Fruit fly (Drosophila melanogaster) whole organism, embryonic: ENCODE data around the gene CG18213.

Experiments used
- Antp ChIP-seq: fragments of 200-800 bp; sonication (Bioruptor generic); optimal IDR thresholded peaks from 3 replicates; lab custom pipeline; 2016; ENCODE audit warnings: missing biosample characterization, missing genetic modification characterization
- Awh ChIP-seq: fragments of 200-800 bp; sonication (Bioruptor generic); IDR thresholded peaks from 2 replicates; pipeline ENCODE4, ENCODE4 v1.3.6; 2022; ENCODE audit warnings: missing biosample characterization, missing genetic modification characterization
- Bdp1 ChIP-seq: fragments of 200-800 bp; sonication (Bioruptor generic); optimal IDR thresholded peaks from 3 replicates; lab custom pipeline; 2016; ENCODE audit warnings: missing biosample characterization, missing genetic modification characterization
- Blimp-1 ChIP-seq: fragments of 200-800 bp; sonication (Bioruptor generic); optimal IDR thresholded peaks from 3 replicates; lab custom pipeline; 2018; ENCODE audit warnings: missing biosample characterization, missing genetic modification characterization, mild to moderate bottlenecking, moderate library complexity, missing genetic modification reagents
- Bteb2 ChIP-seq: fragments of 200-800 bp; sonication (Bioruptor generic); optimal IDR thresholded peaks from 2 replicates; lab custom pipeline; 2016; ENCODE audit warnings: missing biosample characterization, missing genetic modification characterization
- CG10267 ChIP-seq: fragments of 200-800 bp; sonication (Bioruptor generic); optimal IDR thresholded peaks from 2 replicates; lab custom pipeline; 2018; ENCODE audit warnings: missing biosample characterization, mild to moderate bottlenecking, missing genetic modification characterization, moderate library complexity
- CG10366 ChIP-seq: fragments of 200-800 bp; sonication (Bioruptor generic); IDR thresholded peaks from 2 replicates; pipeline ENCODE4 v1.3.6; 2022; ENCODE audit warnings: missing biosample characterization, missing genetic modification characterization
- CG10543 ChIP-seq: fragments of 200-800 bp; sonication (Bioruptor generic); optimal IDR thresholded peaks from 3 replicates; lab custom pipeline; 2017; ENCODE audit warnings: missing biosample characterization, mild to moderate bottlenecking, missing genetic modification characterization, moderate library complexity
- CG12236 ChIP-seq: fragments of 200-800 bp; sonication (Bioruptor generic); optimal IDR thresholded peaks from 2 replicates; lab custom pipeline; 2016; ENCODE audit warnings: missing biosample characterization, missing genetic modification characterization
- CG1603 ChIP-seq: fragments of 200-800 bp; sonication (Bioruptor generic); optimal IDR thresholded peaks from 2 replicates; lab custom pipeline; 2019; ENCODE audit warnings: missing biosample characterization, mild to moderate bottlenecking, missing genetic modification characterization, moderate library complexity
- CG2889 ChIP-seq: fragments of 200-800 bp; sonication (Bioruptor generic); IDR thresholded peaks from 3 replicates; pipeline ENCODE4 v1.3.6; 2022; ENCODE audit warnings: missing biosample characterization, missing genetic modification characterization
- CG31441 ChIP-seq: fragments of 200-800 bp; sonication (Bioruptor generic); IDR thresholded peaks from 2 replicates; pipeline ENCODE4 v1.3.6; 2022; ENCODE audit warnings: missing biosample characterization, missing genetic modification characterization
- CG3163 ChIP-seq: fragments of 200-800 bp; sonication (Bioruptor generic); optimal IDR thresholded peaks from 3 replicates; lab custom pipeline; 2016; ENCODE audit warnings: missing biosample characterization, missing genetic modification characterization
- CG3407 ChIP-seq: fragments of 200-800 bp; sonication (Bioruptor generic); optimal IDR thresholded peaks from 2 replicates; lab custom pipeline; 2018; ENCODE audit warnings: missing biosample characterization, mild to moderate bottlenecking, missing genetic modification characterization
- CG42726 ChIP-seq: fragments of 200-800 bp; sonication (Bioruptor generic); IDR thresholded peaks from 2 replicates; pipeline ENCODE4 v1.3.6; 2022; ENCODE audit warnings: missing biosample characterization, missing genetic modification characterization; ENCODE audit not compliant: partially characterized antibody
- CG4360 ChIP-seq: fragments of 200-800 bp; sonication (Bioruptor generic); IDR thresholded peaks from 2 replicates; pipeline ENCODE4 v1.3.6; 2022; ENCODE audit warnings: missing biosample characterization, missing genetic modification characterization
- CG6175 ChIP-seq: fragments of 200-800 bp; sonication (Bioruptor generic); IDR thresholded peaks from 3 replicates; pipeline ENCODE4 v1.3.6; 2022; ENCODE audit warnings: missing biosample characterization, missing genetic modification characterization
- CG6813 ChIP-seq: fragments of 200-800 bp; sonication (Bioruptor generic); optimal IDR thresholded peaks from 2 replicates; lab custom pipeline; 2017; ENCODE audit warnings: missing biosample characterization, missing genetic modification characterization, mild to moderate bottlenecking, moderate library complexity, missing genetic modification reagents
- CG7987 ChIP-seq: fragments of 200-800 bp; sonication (Bioruptor generic); optimal IDR thresholded peaks from 2 replicates; lab custom pipeline; 2018; ENCODE audit warnings: missing biosample characterization, mild to moderate bottlenecking, missing genetic modification characterization, moderate library complexity
- CG8388 ChIP-seq: fragments of 200-800 bp; sonication (Bioruptor generic); optimal IDR thresholded peaks from 2 replicates; lab custom pipeline; 2019; ENCODE audit warnings: missing biosample characterization, mild to moderate bottlenecking, missing genetic modification characterization, moderate library complexity
- CG9437 ChIP-seq: fragments of 200-800 bp; sonication (Bioruptor generic); optimal IDR thresholded peaks from 2 replicates; lab custom pipeline; 2018; ENCODE audit warnings: missing biosample characterization, mild to moderate bottlenecking, missing genetic modification characterization
- Dll ChIP-seq: fragments of 200-800 bp; sonication (Bioruptor generic); IDR thresholded peaks from 4 replicates; pipeline ENCODE4 v1.3.6; 2022; ENCODE audit warnings: missing biosample characterization, missing genetic modification characterization; ENCODE audit not compliant: partially characterized antibody
- Gsc ChIP-seq: fragments of 200-800 bp; sonication (Bioruptor generic); IDR thresholded peaks from 2 replicates; pipeline ENCODE4 v1.3.6; 2022; ENCODE audit warnings: missing biosample characterization, missing genetic modification characterization
- Hr51 ChIP-seq, 2 experiments: fragments of 200-800 bp; sonication (Bioruptor generic); optimal IDR thresholded peaks; 2 replicates in 1 of 2; 3 replicates in 1 of 2; lab custom pipeline; 2016 to 2018; ENCODE audit warnings: missing biosample characterization in 2 of 2, missing genetic modification characterization in 2 of 2, mild to moderate bottlenecking in 1 of 2, moderate library complexity in 1 of 2
- MESR4 ChIP-seq: fragments of 200-800 bp; sonication (Bioruptor generic); optimal IDR thresholded peaks from 2 replicates; lab custom pipeline; 2018; ENCODE audit warnings: missing biosample characterization, mild to moderate bottlenecking, missing genetic modification characterization, moderate library complexity
- NC2α ChIP-seq: fragments of 200-800 bp; sonication (Bioruptor generic); optimal IDR thresholded peaks from 2 replicates; lab custom pipeline; 2016; ENCODE audit warnings: missing biosample characterization, missing genetic modification characterization
- Oaz ChIP-seq: fragments of 200-800 bp; sonication (Bioruptor generic); IDR thresholded peaks from 2 replicates; pipeline ENCODE4 v1.3.6; 2022; ENCODE audit warnings: missing biosample characterization, missing genetic modification characterization
- Ravus ChIP-seq: fragments of 200-800 bp; sonication (Bioruptor generic); IDR thresholded peaks from 2 replicates; pipeline ENCODE4 v1.3.6; 2022; ENCODE audit warnings: missing biosample characterization, missing genetic modification characterization
- Scr ChIP-seq: fragments of 200-800 bp; sonication (Bioruptor generic); IDR thresholded peaks from 2 replicates; pipeline ENCODE4 v1.3.6; 2022; ENCODE audit warnings: missing biosample characterization, missing genetic modification characterization; ENCODE audit not compliant: partially characterized antibody
- Trl ChIP-seq, 3 experiments: fragments of >200 bp in 2 of 3; fragments of 200-800 bp in 1 of 3; sonication (Bioruptor generic) in 1 of 3; optimal IDR thresholded peaks; 2 replicates in 1 of 3; 3 replicates in 2 of 3; lab custom pipeline; 2016 to 2017; ENCODE audit warnings: missing biosample characterization in 1 of 3, missing genetic modification characterization in 1 of 3
- abd-A ChIP-seq: fragments of 200-800 bp; sonication (Bioruptor generic); optimal IDR thresholded peaks from 3 replicates; lab custom pipeline; 2019; ENCODE audit warnings: missing biosample characterization, mild to moderate bottlenecking, missing genetic modification characterization, moderate library complexity
- ac ChIP-seq: fragments of 200-800 bp; sonication (Bioruptor generic); optimal IDR thresholded peaks from 3 replicates; lab custom pipeline; 2017; ENCODE audit warnings: missing biosample characterization, mild to moderate bottlenecking, missing genetic modification characterization
- az2 ChIP-seq: fragments of 200-800 bp; sonication (Bioruptor generic); optimal IDR thresholded peaks from 3 replicates; lab custom pipeline; 2016; ENCODE audit warnings: missing biosample characterization, missing genetic modification characterization
- corto ChIP-seq: fragments of 200-800 bp; sonication (Bioruptor generic); optimal IDR thresholded peaks from 2 replicates; lab custom pipeline; 2016; ENCODE audit warnings: missing biosample characterization, mild to moderate bottlenecking, missing genetic modification characterization, moderate library complexity
- eve ChIP-seq, 2 experiments: fragments of >200 bp; optimal IDR thresholded peaks; 2 replicates each; lab custom pipeline; 2017; ENCODE audit warnings: missing biosample characterization in 2 of 2, missing genetic modification characterization in 2 of 2
- fd96Cb ChIP-seq: fragments of 200-800 bp; sonication (Bioruptor generic); optimal IDR thresholded peaks from 2 replicates; lab custom pipeline; 2018; ENCODE audit warnings: missing biosample characterization, mild to moderate bottlenecking, missing genetic modification characterization, moderate library complexity
- h ChIP-seq: fragments of >200 bp; optimal IDR thresholded peaks from 2 replicates; lab custom pipeline; 2017
- lola ChIP-seq, 3 experiments: fragments of >200 bp in 2 of 3; fragments of 200-800 bp in 1 of 3; sonication (Bioruptor generic) in 1 of 3; optimal IDR thresholded peaks; 2 replicates each; lab custom pipeline; 2017 to 2019; ENCODE audit warnings: missing biosample characterization in 3 of 3, missing genetic modification characterization in 3 of 3, mild to moderate bottlenecking in 1 of 3, moderate library complexity in 1 of 3
- mam ChIP-seq: fragments of 200-800 bp; sonication (Bioruptor generic); optimal IDR thresholded peaks from 3 replicates; lab custom pipeline; 2016; ENCODE audit warnings: missing biosample characterization, missing genetic modification characterization
- p53 ChIP-seq: fragments of 200-800 bp; sonication (Bioruptor generic); optimal IDR thresholded peaks from 2 replicates; lab custom pipeline; 2016; ENCODE audit warnings: missing biosample characterization, missing genetic modification characterization
- pho ChIP-seq: fragments of 200-800 bp; sonication (Bioruptor generic); optimal IDR thresholded peaks from 2 replicates; lab custom pipeline; 2016; ENCODE audit warnings: missing biosample characterization, missing genetic modification characterization
- pzg ChIP-seq: fragments of 200-800 bp; sonication (Bioruptor generic); optimal IDR thresholded peaks from 3 replicates; lab custom pipeline; 2018; ENCODE audit warnings: missing biosample characterization, mild to moderate bottlenecking, missing genetic modification characterization, moderate library complexity
- sc ChIP-seq, 3 experiments: fragments of >200 bp in 2 of 3; fragments of 200-800 bp in 1 of 3; sonication (Bioruptor generic) in 1 of 3; optimal IDR thresholded peaks; 2 replicates in 2 of 3; 3 replicates in 1 of 3; lab custom pipeline; 2017; ENCODE audit warnings: mild to moderate bottlenecking in 1 of 3, missing biosample characterization in 1 of 3, missing genetic modification characterization in 1 of 3, missing genetic modification reagents in 1 of 3
- sim ChIP-seq: fragments of 200-800 bp; sonication (Bioruptor generic); IDR thresholded peaks from 2 replicates; pipeline ENCODE4 v1.3.6; 2022; ENCODE audit warnings: missing biosample characterization, missing genetic modification characterization
- sisA ChIP-seq: fragments of 200-800 bp; sonication (Bioruptor generic); IDR thresholded peaks from 2 replicates; pipeline ENCODE4 v1.3.6; 2022; ENCODE audit warnings: missing biosample characterization, missing genetic modification characterization
- sr ChIP-seq: fragments of 200-800 bp; sonication (Bioruptor generic); IDR thresholded peaks from 3 replicates; pipeline ENCODE4 v1.3.6; 2022; ENCODE audit warnings: missing biosample characterization, missing genetic modification characterization
- toy ChIP-seq: fragments of 200-800 bp; sonication (Bioruptor generic); IDR thresholded peaks from 2 replicates; pipeline ENCODE4 v1.3.6; 2022; ENCODE audit warnings: missing biosample characterization, missing genetic modification characterization
- trh ChIP-seq: fragments of 200-800 bp; sonication (Bioruptor generic); optimal IDR thresholded peaks from 2 replicates; lab custom pipeline; 2016; ENCODE audit warnings: missing biosample characterization, missing genetic modification characterization

The CG18213 gene

DNA sequence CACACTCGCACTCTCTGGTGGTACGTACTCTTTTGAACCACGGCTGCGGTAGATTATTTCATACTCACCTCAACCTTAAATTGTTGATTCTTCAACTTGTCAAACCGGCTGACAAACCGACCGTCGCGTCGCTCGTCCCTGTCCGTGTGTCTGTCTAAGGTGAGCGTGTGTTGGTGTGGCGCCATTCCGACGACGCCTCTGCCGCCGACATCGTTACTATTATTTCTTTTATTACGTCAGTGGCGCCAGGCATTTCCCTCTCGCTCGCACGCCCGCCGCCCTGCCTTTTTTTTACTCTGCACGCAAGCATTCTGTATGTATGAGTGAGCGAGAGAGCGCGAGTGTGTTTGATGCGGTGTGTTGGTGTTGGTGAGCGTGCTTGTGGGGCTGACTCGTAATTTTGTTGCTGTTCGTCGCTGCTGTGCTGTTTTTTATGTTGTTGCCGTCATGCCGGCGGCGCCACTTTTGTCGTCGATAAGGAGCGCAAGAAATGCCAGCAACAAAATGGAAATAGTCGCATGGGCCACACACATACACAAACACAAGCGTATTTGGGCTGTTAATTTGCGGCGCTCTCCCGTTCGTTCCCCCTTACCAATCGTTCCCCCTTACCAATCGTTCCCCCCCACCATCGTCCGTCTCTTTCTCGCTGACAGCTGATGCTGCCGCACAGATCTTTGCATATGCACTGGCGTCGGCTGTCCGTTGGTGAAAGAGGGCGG, 16.3 kb upstream of the CG18213 start (continued):
- TF ChIP-seq corto (GFP tag; lab: Kevin White, UChicago), result no peak
- peak; percentile 50 for TF ChIP-seq Scr (GFP tag; lab: Robert Waterston, UW)
- TF ChIP-seq h (lab: Kevin White, UChicago), result no peak
- TF ChIP-seq Hr51 (GFP tag; optimal IDR thresholded peaks at IDR 0.05; lab: Kevin White, UChicago), result peak in 1 of 2 experiments; percentile 70
- TF ChIP-seq CG7987, result peak; percentile 34
- peak; percentile 5 for TF ChIP-seq CG8388 (GFP tag; lab: Kevin White, UChicago)
- peak; percentile 83 for TF ChIP-seq CG4360
- TF ChIP-seq Trl (optimal IDR thresholded peaks at IDR 0.05; lab: Kevin White, UChicago), result peak; percentile 65 to 82
- TF ChIP-seq Trl (GFP tag; optimal IDR thresholded peaks at IDR 0.05; lab: Kevin White, UChicago), result peak; percentile 43
- TF ChIP-seq CG1603 (tag; lab: Kevin White, UChicago), result no peak
- no peak for TF ChIP-seq CG2889 (GFP tag; lab: Robert Waterston, UW)
- no peak for TF ChIP-seq Ravus (GFP tag; lab: Robert Waterston, UW)
- peak; percentile 31 for TF ChIP-seq CG3163 (GFP tag; lab: Kevin White, UChicago)
- no peak for TF ChIP-seq mam (GFP tag; lab: Kevin White, UChicago)
- peak; percentile 98 for TF ChIP-seq CG10543 (GFP tag; lab: Kevin White, UChicago)
- 0 out of 4 replicates have a peak, but pooled peaks have one; percentile 44 for TF ChIP-seq Dll
- no peak for TF ChIP-seq fd96Cb (tag; lab: Kevin White, UChicago)
- TF ChIP-seq sr (GFP tag; lab: Robert Waterston, UW), result 0 out of 3 replicates have a peak, but pooled peaks have one; percentile 54
- no peak for TF ChIP-seq Awh (GFP tag; lab: Robert Waterston, UW)
- TF ChIP-seq MESR4 (GFP tag; lab: Kevin White, UChicago), result no peak
- TF ChIP-seq p53 (GFP tag; lab: Kevin White, UChicago), result no peak
- no peak for TF ChIP-seq az2
- TF ChIP-seq CG6813, result no peak
- TF ChIP-seq Blimp-1 (GFP tag; lab: Kevin White, UChicago), result peak; percentile 2
- no peak for TF ChIP-seq Oaz (GFP tag; lab: Robert Waterston, UW)
- TF ChIP-seq sim (GFP tag; lab: Robert Waterston, UW), result no peak
- TF ChIP-seq Gsc (GFP tag; lab: Robert Waterston, UW), result no peak
- 0 out of 2 replicates have a peak, but pooled peaks have one; percentile 18 for TF ChIP-seq CG42726
- TF ChIP-seq sisA (GFP tag; lab: Robert Waterston, UW), result no peak
- TF ChIP-seq pzg (GFP tag; lab: Kevin White, UChicago), result no peak
- TF ChIP-seq abd-A (tag; lab: Kevin White, UChicago), result peak; percentile 100
- no peak for TF ChIP-seq pho (GFP tag; lab: Kevin White, UChicago)
- TF ChIP-seq toy (GFP tag; lab: Robert Waterston, UW), result no peak
- no peak for TF ChIP-seq eve (GFP tag; optimal IDR thresholded peaks at IDR 0.05; lab: Kevin White, UChicago)
- peak; percentile 97 for TF ChIP-seq CG6175 (GFP tag; lab: Robert Waterston, UW)
- TF ChIP-seq CG9437 (GFP tag; lab: Kevin White, UChicago), result no peak
- TF ChIP-seq CG31441, result no peak
- no peak for TF ChIP-seq ac
- TF ChIP-seq CG3407 (GFP tag; lab: Kevin White, UChicago), result no peak
- no peak for TF ChIP-seq CG12236
- TF ChIP-seq Bdp1 (GFP tag; lab: Kevin White, UChicago), result peak; percentile 17
- TF ChIP-seq sc (optimal IDR thresholded peaks at IDR 0.05; lab: Kevin White, UChicago), result no peak
- no peak for TF ChIP-seq sc (GFP tag; optimal IDR thresholded peaks at IDR 0.05; lab: Kevin White, UChicago)
- no peak for TF ChIP-seq NC2α (GFP tag; lab: Kevin White, UChicago)
- TF ChIP-seq Antp, result no peak
- no peak for TF ChIP-seq Bteb2 (GFP tag; lab: Kevin White, UChicago)
- no peak for TF ChIP-seq CG10267 (tag; lab: Kevin White, UChicago)
- peak in 1 of 3 experiments; percentile 69 for TF ChIP-seq lola (GFP tag; optimal IDR thresholded peaks at IDR 0.05; lab: Kevin White, UChicago)
- TF ChIP-seq trh (GFP tag; lab: Kevin White, UChicago), result no peak
- no peak for TF ChIP-seq CG10366
